Worm (Caenorhabditis elegans) whole organism, L4 larva: ENCODE measurements around the gene cyp-34A5.

Experiments used
- F44E2.7 ChIP-seq: fragments of 200-800 bp; sonication (Bioruptor generic); IDR thresholded peaks from 2 replicates; pipeline ENCODE4 v2.1.2; 2022; ENCODE audit warnings: missing genetic modification characterization, missing compliant biosample characterization
- aha-1 ChIP-seq: fragments of 150-350 bp; peaks from one replicate; lab custom pipeline; 2014; ENCODE audit warnings: missing biosample characterization, missing genetic modification characterization
- duxl-1 ChIP-seq: sonication (generic microtip); optimal IDR thresholded peaks from 2 replicates; lab custom pipeline; 2016; ENCODE audit warnings: mild to moderate bottlenecking, missing genetic modification characterization, moderate library complexity, missing compliant biosample characterization; ENCODE audit not compliant: poor library complexity
- mxl-3 ChIP-seq: fragments of 200-800 bp; sonication (Bioruptor generic); optimal IDR thresholded peaks from 2 replicates; lab custom pipeline; 2018; ENCODE audit warnings: mild to moderate bottlenecking, missing genetic modification characterization, missing compliant biosample characterization
- nhr-28 ChIP-seq: fragments of 150-350 bp; optimal IDR thresholded peaks from 2 replicates; lab custom pipeline; 2014; ENCODE audit warnings: missing biosample characterization, missing genetic modification characterization
- pqm-1 ChIP-seq: sonication (generic microtip); optimal IDR thresholded peaks from 2 replicates; lab custom pipeline; 2017; ENCODE audit warnings: missing biosample characterization, missing genetic modification characterization
- tra-1 ChIP-seq: fragments of 200-800 bp; sonication (Bioruptor generic); IDR thresholded peaks from 2 replicates; pipeline ENCODE4 v1.3.6; 2022; ENCODE audit warnings: missing genetic modification reagents, missing genetic modification characterization, missing compliant biosample characterization
- zag-1 ChIP-seq: fragments of 150-350 bp; optimal IDR thresholded peaks from 2 replicates; lab custom pipeline; 2014; ENCODE audit warnings: missing biosample characterization, missing genetic modification characterization

The cyp-34A5 gene

ce11 chrV:3905841-3906240, 51.7 kb downstream of the cyp-34A5 start, which contains the start of gene nhr-156:
TSS of gene nhr-156 (plus strand) at chrV:3906106.
- TF ChIP-seq duxl-1 (tag; lab: Kevin White, UChicago): peak; percentile 81
- no peak for TF ChIP-seq mxl-3
- peak; percentile 0 for TF ChIP-seq nhr-28
- no peak for TF ChIP-seq zag-1
- no peak for TF ChIP-seq tra-1
- TF ChIP-seq F44E2.7: no peak
- no peak for TF ChIP-seq aha-1
- peak; percentile 3 for TF ChIP-seq pqm-1
